Fruit fly (Drosophila melanogaster) whole organism, embryonic: ENCODE results near the gene Sk1.

Experiments
- Ada2b ChIP-seq: fragments of 200-800 bp; sonication (Bioruptor generic); IDR thresholded peaks from 2 replicates; pipeline ENCODE4 v1.3.6; 2022; ENCODE audit warnings: missing biosample characterization, missing genetic modification characterization
- Atf-2 ChIP-seq: fragments of 200-800 bp; sonication (Bioruptor generic); optimal IDR thresholded peaks from 2 replicates; lab custom pipeline; 2016; ENCODE audit warnings: missing biosample characterization, missing genetic modification characterization
- CG10959 ChIP-seq: fragments of 200-800 bp; sonication (Bioruptor generic); IDR thresholded peaks from 2 replicates; pipeline ENCODE4 v1.3.6; 2022; ENCODE audit warnings: missing biosample characterization, missing genetic modification characterization
- CG10979 ChIP-seq: fragments of 200-800 bp; sonication (Bioruptor generic); optimal IDR thresholded peaks from 2 replicates; lab custom pipeline; 2018; ENCODE audit warnings: missing biosample characterization, mild to moderate bottlenecking, missing genetic modification characterization, moderate library complexity
- CG12659 ChIP-seq: fragments of 200-800 bp; sonication (Bioruptor generic); optimal IDR thresholded peaks from 3 replicates; lab custom pipeline; 2017; ENCODE audit warnings: mild to moderate bottlenecking, missing biosample characterization, missing genetic modification reagents, missing genetic modification characterization
- CG14014 ChIP-seq: fragments of 200-800 bp; sonication (Bioruptor generic); IDR thresholded peaks from 2 replicates; pipeline ENCODE4 v1.3.6; 2022; ENCODE audit warnings: missing biosample characterization, missing genetic modification characterization
- CG15601 ChIP-seq: fragments of 200-800 bp; sonication (Bioruptor generic); optimal IDR thresholded peaks from 3 replicates; lab custom pipeline; 2019; ENCODE audit warnings: missing biosample characterization, mild to moderate bottlenecking, missing genetic modification characterization, moderate library complexity
- CG16863 ChIP-seq: fragments of 200-800 bp; sonication (Bioruptor generic); optimal IDR thresholded peaks from 3 replicates; lab custom pipeline; 2016; ENCODE audit warnings: missing biosample characterization, missing genetic modification characterization
- CG17328 ChIP-seq: fragments of 200-800 bp; sonication (Bioruptor generic); IDR thresholded peaks from 2 replicates; pipeline ENCODE4 v1.3.6; 2022; ENCODE audit warnings: missing biosample characterization, missing genetic modification characterization
- CG17359 ChIP-seq: fragments of 200-800 bp; sonication (Bioruptor generic); optimal IDR thresholded peaks from 3 replicates; lab custom pipeline; 2018; ENCODE audit warnings: missing biosample characterization, mild to moderate bottlenecking, missing genetic modification characterization, moderate library complexity
- CG3065 ChIP-seq: fragments of 200-800 bp; sonication (Bioruptor generic); optimal IDR thresholded peaks from 2 replicates; lab custom pipeline; 2016; ENCODE audit warnings: missing biosample characterization, missing genetic modification characterization
- CG34224 ChIP-seq: fragments of 200-800 bp; sonication (Bioruptor generic); IDR thresholded peaks from 3 replicates; pipeline ENCODE4 v1.3.6; 2022; ENCODE audit warnings: missing biosample characterization, missing genetic modification characterization; ENCODE audit not compliant: partially characterized antibody
- CG4854 ChIP-seq: fragments of 200-800 bp; sonication (Bioruptor generic); optimal IDR thresholded peaks from 2 replicates; lab custom pipeline; 2016; ENCODE audit warnings: missing biosample characterization, missing genetic modification characterization, inconsistent platforms
- CG5180 ChIP-seq: fragments of 200-800 bp; sonication (Bioruptor generic); optimal IDR thresholded peaks from 3 replicates; lab custom pipeline; 2017; ENCODE audit warnings: missing biosample characterization, missing genetic modification characterization, mild to moderate bottlenecking, moderate library complexity, missing genetic modification reagents
- CG7357 ChIP-seq: fragments of 200-800 bp; sonication (Bioruptor generic); IDR thresholded peaks from 3 replicates; pipeline ENCODE4 v1.3.6; 2022; ENCODE audit warnings: missing biosample characterization, missing genetic modification characterization
- CG9797 ChIP-seq: fragments of 200-800 bp; sonication (Bioruptor generic); optimal IDR thresholded peaks from 3 replicates; lab custom pipeline; 2018; ENCODE audit warnings: missing biosample characterization, mild to moderate bottlenecking, missing genetic modification characterization
- CG9876 ChIP-seq: fragments of 200-800 bp; sonication (Bioruptor generic); optimal IDR thresholded peaks from 2 replicates; lab custom pipeline; 2016; ENCODE audit warnings: missing biosample characterization, missing genetic modification characterization
- Doc2 ChIP-seq: fragments of 200-800 bp; sonication (Bioruptor generic); IDR thresholded peaks from 2 replicates; pipeline ENCODE4 v1.3.6; 2022; ENCODE audit warnings: missing biosample characterization, missing genetic modification characterization
- Fer3 ChIP-seq: fragments of 200-800 bp; sonication (Bioruptor generic); optimal IDR thresholded peaks from 2 replicates; lab custom pipeline; 2018; ENCODE audit warnings: missing biosample characterization, mild to moderate bottlenecking, missing genetic modification characterization, moderate library complexity
- GATAe ChIP-seq: fragments of 200-800 bp; sonication (Bioruptor generic); conservative IDR thresholded peaks from 2 replicates; pipeline ENCODE4 v1.3.6; 2022; ENCODE audit warnings: missing biosample characterization, missing genetic modification characterization
- Hr3 ChIP-seq: fragments of 200-800 bp; sonication (Bioruptor generic); optimal IDR thresholded peaks from 3 replicates; lab custom pipeline; 2016; ENCODE audit warnings: missing biosample characterization, missing genetic modification characterization
- Lhr ChIP-seq: fragments of 200-800 bp; sonication (Bioruptor generic); optimal IDR thresholded peaks from 3 replicates; lab custom pipeline; 2017; ENCODE audit warnings: mild to moderate bottlenecking, missing biosample characterization, missing genetic modification reagents, missing genetic modification characterization
- Lpt ChIP-seq: fragments of >200 bp; optimal IDR thresholded peaks from 2 replicates; lab custom pipeline; 2018; ENCODE audit warnings: missing biosample characterization, missing genetic modification characterization
- Med ChIP-seq: fragments of 200-800 bp; sonication (Bioruptor generic); peaks from one replicate; lab custom pipeline; 2016; ENCODE audit warnings: missing biosample characterization, missing genetic modification characterization, mild to moderate bottlenecking, inconsistent platforms, moderate library complexity
- NK7.1 ChIP-seq: fragments of 200-800 bp; sonication (Bioruptor generic); optimal IDR thresholded peaks from 3 replicates; lab custom pipeline; 2016; ENCODE audit warnings: missing biosample characterization, missing genetic modification characterization
- Vsx1 ChIP-seq: fragments of 200-800 bp; sonication (Bioruptor generic); optimal IDR thresholded peaks from 2 replicates; lab custom pipeline; 2017; ENCODE audit warnings: missing biosample characterization, mild to moderate bottlenecking, missing genetic modification characterization, missing genetic modification reagents
- Xrp1 ChIP-seq: fragments of 200-800 bp; sonication (Bioruptor generic); IDR thresholded peaks from 2 replicates; pipeline ENCODE4 v1.3.6; 2022; ENCODE audit warnings: missing biosample characterization, missing genetic modification characterization
- YL-1 ChIP-seq: fragments of 200-800 bp; sonication (Bioruptor generic); optimal IDR thresholded peaks from 3 replicates; lab custom pipeline; 2017; ENCODE audit warnings: missing biosample characterization, mild to moderate bottlenecking, missing genetic modification characterization
- al ChIP-seq: fragments of 200-800 bp; sonication (Bioruptor generic); IDR thresholded peaks from 2 replicates; pipeline ENCODE4 v1.3.6; 2022; ENCODE audit warnings: missing biosample characterization, missing genetic modification characterization
- cas ChIP-seq: fragments of 200-800 bp; sonication (Bioruptor generic); IDR thresholded peaks from 2 replicates; pipeline ENCODE4 v1.3.6; 2022; ENCODE audit warnings: missing biosample characterization, missing genetic modification characterization
- cwo ChIP-seq: fragments of 200-800 bp; sonication (Bioruptor generic); optimal IDR thresholded peaks from 3 replicates; lab custom pipeline; 2017; ENCODE audit warnings: missing biosample characterization, missing genetic modification characterization, mild to moderate bottlenecking, moderate library complexity, missing genetic modification reagents
- dm ChIP-seq: fragments of 200-800 bp; sonication (Bioruptor generic); optimal IDR thresholded peaks from 3 replicates; lab custom pipeline; 2016; ENCODE audit warnings: missing biosample characterization, missing genetic modification characterization
- ems ChIP-seq: fragments of 200-800 bp; sonication (Bioruptor generic); optimal IDR thresholded peaks from 3 replicates; lab custom pipeline; 2016; ENCODE audit warnings: missing biosample characterization, missing genetic modification characterization
- eyg ChIP-seq: fragments of 200-800 bp; sonication (Bioruptor generic); optimal IDR thresholded peaks from 3 replicates; lab custom pipeline; 2016; ENCODE audit warnings: missing biosample characterization, missing genetic modification characterization
- fu2 ChIP-seq: fragments of 200-800 bp; sonication (Bioruptor generic); optimal IDR thresholded peaks from 2 replicates; lab custom pipeline; 2016; ENCODE audit warnings: missing biosample characterization, missing genetic modification characterization
- gsb-n ChIP-seq: fragments of 200-800 bp; sonication (Bioruptor generic); optimal IDR thresholded peaks from 3 replicates; lab custom pipeline; 2018; ENCODE audit warnings: missing biosample characterization, mild to moderate bottlenecking, missing genetic modification characterization
- her ChIP-seq: fragments of 200-800 bp; sonication (Bioruptor generic); optimal IDR thresholded peaks from 2 replicates; lab custom pipeline; 2016; ENCODE audit warnings: missing biosample characterization, missing genetic modification characterization
- kni ChIP-seq: fragments of 200-800 bp; sonication (Bioruptor generic); optimal IDR thresholded peaks from 3 replicates; lab custom pipeline; 2017; ENCODE audit warnings: mild to moderate bottlenecking, missing biosample characterization, missing genetic modification reagents, missing genetic modification characterization
- mirr ChIP-seq: fragments of 200-800 bp; sonication (Bioruptor generic); optimal IDR thresholded peaks from 3 replicates; lab custom pipeline; 2018; ENCODE audit warnings: missing biosample characterization, mild to moderate bottlenecking, missing genetic modification characterization
- onecut ChIP-seq: fragments of 200-800 bp; sonication (Bioruptor generic); IDR thresholded peaks from 2 replicates; pipeline ENCODE4 v1.3.6; 2022; ENCODE audit warnings: missing biosample characterization, missing genetic modification characterization
- otp ChIP-seq: fragments of 200-800 bp; sonication (Bioruptor generic); IDR thresholded peaks from 3 replicates; pipeline ENCODE4, ENCODE4 v1.3.6; 2022; ENCODE audit warnings: missing biosample characterization, missing genetic modification characterization
- pb ChIP-seq: fragments of 200-800 bp; sonication (Bioruptor generic); optimal IDR thresholded peaks from 3 replicates; lab custom pipeline; 2016; ENCODE audit warnings: missing biosample characterization, missing genetic modification characterization
- sens ChIP-seq: fragments of 200-800 bp; sonication (Bioruptor generic); peaks from one replicate; lab custom pipeline; 2016; ENCODE audit warnings: missing biosample characterization, missing genetic modification characterization
- shn ChIP-seq: fragments of 200-800 bp; sonication (Bioruptor generic); optimal IDR thresholded peaks from 3 replicates; lab custom pipeline; 2016; ENCODE audit warnings: missing biosample characterization, missing genetic modification characterization
- sim ChIP-seq: fragments of 200-800 bp; sonication (Bioruptor generic); IDR thresholded peaks from 2 replicates; pipeline ENCODE4 v1.3.6; 2022; ENCODE audit warnings: missing biosample characterization, missing genetic modification characterization
- stc ChIP-seq: fragments of 200-800 bp; sonication (Bioruptor generic); IDR thresholded peaks from 2 replicates; pipeline ENCODE4 v1.3.6; 2022; ENCODE audit warnings: missing biosample characterization, missing genetic modification characterization
- stwl ChIP-seq: fragments of 200-800 bp; sonication (Bioruptor generic); optimal IDR thresholded peaks from 3 replicates; lab custom pipeline; 2018; ENCODE audit warnings: missing biosample characterization, mild to moderate bottlenecking, missing genetic modification characterization, moderate library complexity
- sug ChIP-seq: fragments of 200-800 bp; optimal IDR thresholded peaks from 2 replicates; lab custom pipeline; 2019; ENCODE audit warnings: missing biosample characterization, mild to moderate bottlenecking, missing genetic modification characterization, moderate library complexity
- tio ChIP-seq: fragments of 200-800 bp; sonication (Bioruptor generic); optimal IDR thresholded peaks from 2 replicates; lab custom pipeline; 2017; ENCODE audit warnings: missing biosample characterization, missing genetic modification characterization, inconsistent platforms
- tna ChIP-seq: fragments of 200-800 bp; sonication (Bioruptor generic); IDR thresholded peaks from 2 replicates; pipeline ENCODE4 v1.3.6; 2022; ENCODE audit warnings: missing biosample characterization, missing genetic modification characterization; ENCODE audit not compliant: partially characterized antibody
- wek ChIP-seq: fragments of 200-800 bp; sonication (Bioruptor generic); optimal IDR thresholded peaks from 3 replicates; lab custom pipeline; 2018; ENCODE audit warnings: missing biosample characterization, mild to moderate bottlenecking, missing genetic modification characterization, moderate library complexity
- yki ChIP-seq: fragments of >200 bp; optimal IDR thresholded peaks from 3 replicates; lab custom pipeline; 2018

Gene Sk1

DNA sequence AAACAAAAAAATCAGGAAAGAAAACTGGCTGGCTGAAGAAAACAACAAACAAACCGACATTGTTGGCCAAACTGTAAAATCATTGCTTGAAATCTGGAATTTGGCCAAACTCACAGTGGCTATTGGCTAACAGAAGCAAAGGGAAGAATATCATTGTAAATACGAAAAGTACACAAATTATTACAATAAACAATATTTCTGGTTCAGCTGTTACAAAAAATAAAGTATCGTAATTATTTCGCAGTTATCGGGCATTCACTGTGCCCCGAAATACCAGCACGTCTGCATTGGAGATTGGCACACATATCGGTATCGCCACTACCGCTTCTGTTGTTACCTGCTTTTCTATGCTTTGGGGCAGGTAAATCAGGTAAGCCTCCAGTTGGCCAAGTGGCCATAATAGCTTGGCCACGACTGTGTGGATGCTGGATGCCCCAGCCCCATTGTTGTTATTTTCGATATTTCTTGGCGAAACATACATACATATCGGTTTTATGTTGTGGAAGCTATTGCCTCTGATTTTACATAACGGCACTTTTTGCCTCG lies 8.8 kb downstream of the Sk1 start (continued):
- TF ChIP-seq Lhr (GFP tag; lab: Kevin White, UChicago) (no peak), CG10959 (GFP tag; lab: Robert Waterston, UW) (no peak), mirr (peak; percentile 17), cwo (GFP tag; lab: Kevin White, UChicago) (peak; percentile 19), CG10979 (no peak), tio (GFP tag; lab: Kevin White, UChicago) (peak; percentile 31), fu2 (GFP tag; lab: Kevin White, UChicago) (peak; percentile 19), CG9876 (GFP tag; lab: Kevin White, UChicago) (no peak), CG14014 (GFP tag; lab: Robert Waterston, UW) (peak; percentile 59), gsb-n (tag; lab: Kevin White, UChicago) (no peak), stc (GFP tag; lab: Robert Waterston, UW) (no peak), CG17359 (peak; percentile 65), CG17328 (peak; percentile 61), Hr3 (GFP tag; lab: Kevin White, UChicago) (no peak), CG7357 (GFP tag; lab: Robert Waterston, UW) (peak; percentile 27; the same call in 1 of the 3 replicates), Med (peak; percentile 87), sug (tag; lab: Kevin White, UChicago) (peak; percentile 24), cas (GFP tag; lab: Robert Waterston, UW) (no peak), shn (GFP tag; lab: Kevin White, UChicago) (no peak), NK7.1 (no peak), otp (GFP tag; lab: Robert Waterston, UW) (no peak), CG9797 (no peak), kni (GFP tag; lab: Kevin White, UChicago) (no peak), Doc2 (GFP tag; lab: Robert Waterston, UW) (no peak), Xrp1 (GFP tag; lab: Robert Waterston, UW) (0 out of 2 replicates have a peak, but pooled peaks have one; percentile 37), stwl (tag; lab: Kevin White, UChicago) (no peak), CG15601 (no peak), CG3065 (no peak), Fer3 (tag; lab: Kevin White, UChicago) (peak; percentile 36), Lpt (no peak), ems (GFP tag; lab: Kevin White, UChicago) (no peak), wek (GFP tag; lab: Kevin White, UChicago) (peak; percentile 2), CG5180 (GFP tag; lab: Kevin White, UChicago) (peak; percentile 25), dm (GFP tag; lab: Kevin White, UChicago) (no peak), CG16863 (GFP tag; lab: Kevin White, UChicago) (no peak), her (GFP tag; lab: Kevin White, UChicago) (peak; percentile 40), tna (GFP tag; lab: Robert Waterston, UW) (no peak), Ada2b (GFP tag; lab: Robert Waterston, UW) (peak; percentile 64), CG34224 (no peak), al (GFP tag; lab: Robert Waterston, UW) (peak; percentile 54), pb (GFP tag; lab: Kevin White, UChicago) (no peak), eyg (GFP tag; lab: Kevin White, UChicago) (no peak), Vsx1 (GFP tag; lab: Kevin White, UChicago) (no peak), Atf-2 (GFP tag; lab: Kevin White, UChicago) (no peak), CG12659 (GFP tag; lab: Kevin White, UChicago) (peak; percentile 31), CG4854 (GFP tag; lab: Kevin White, UChicago) (peak; percentile 30), onecut (GFP tag; lab: Robert Waterston, UW) (peak; percentile 45), YL-1 (GFP tag; lab: Kevin White, UChicago) (no peak), sens (GFP tag; lab: Kevin White, UChicago) (peak; percentile 85), sim (GFP tag; lab: Robert Waterston, UW) (no peak), yki (lab: Kevin White, UChicago) (no peak), GATAe (GFP tag; lab: Robert Waterston, UW) (no peak)
